Worm (Caenorhabditis elegans): ENCODE results near the gene pals-23.

The pals-23 gene

DNA sequence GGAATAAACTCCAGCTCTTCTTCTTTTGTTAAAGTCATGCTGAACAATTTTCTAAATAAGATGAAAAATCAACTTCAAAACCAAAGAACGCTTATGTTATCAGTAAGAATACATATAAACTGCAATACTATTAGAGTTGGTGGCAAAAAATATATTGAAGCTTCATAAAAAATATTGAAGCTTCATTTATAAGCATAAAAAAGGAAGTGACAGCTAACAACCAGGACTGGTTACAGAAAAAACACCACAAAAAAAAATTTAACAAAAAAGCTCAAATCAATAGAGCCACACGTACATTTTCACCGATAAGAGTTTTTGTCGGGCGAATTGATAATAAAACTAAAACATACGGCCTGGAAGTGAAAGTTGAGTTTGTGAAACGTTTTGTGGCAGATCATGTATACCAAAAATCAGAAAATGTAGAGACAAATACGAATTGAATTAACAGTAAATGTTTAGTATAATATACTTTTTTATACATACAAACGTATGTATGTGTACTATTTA, 23.0 kb downstream of the pals-23 start, which contains the start of gene sqst-5 (continued):
- no peak for TF ChIP-seq daf-16 (GFP tag; optimal IDR thresholded peaks at IDR 0.05)
- TF ChIP-seq daf-16 (tag; optimal IDR thresholded peaks at IDR 0.05), result peak; percentile 46
- TF ChIP-seq ctbp-1 (GFP tag; IDR thresholded peaks at IDR 0.05), result no peak

DNA sequence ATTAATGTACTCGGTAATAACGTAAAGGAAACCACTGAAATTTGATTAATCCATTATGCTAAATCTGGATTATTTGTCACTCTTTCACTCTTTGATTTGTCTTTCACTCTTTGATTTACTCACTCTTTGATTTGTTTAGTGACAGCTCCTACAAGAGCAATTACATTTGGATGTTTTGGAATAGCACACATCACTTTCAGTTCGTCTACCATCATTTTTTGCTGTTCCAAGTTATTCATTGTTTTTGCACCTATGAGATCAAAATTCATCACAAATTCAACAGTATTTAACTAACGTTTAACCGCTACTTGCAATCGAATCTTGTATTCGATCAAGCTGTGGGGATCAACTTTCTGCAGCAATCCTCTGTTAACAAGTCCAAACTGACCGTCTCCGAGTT, 24.6 kb downstream of the pals-23 start:
- TF ChIP-seq ceh-20 (GFP tag; IDR thresholded peaks at IDR 0.05) (no peak), unc-62 (GFP tag; optimal IDR thresholded peaks at IDR 0.05 in 1 of 2) (peak in 1 of 2 experiments; percentile 60), unc-62 (tag; optimal IDR thresholded peaks at IDR 0.05) (no peak), duxl-1 (tag; optimal IDR thresholded peaks at IDR 0.05; ENCODE audit: poor library complexity) (no peak)

- TF ChIP-seq set-16 (GFP tag; IDR thresholded peaks at IDR 0.05) (peak; percentile 81), zfp-2 (tag; optimal IDR thresholded peaks at IDR 0.05) (no peak)
Measured at ce11 chrIII:151084-151483, 26.5 kb downstream of the pals-23 start.

ce11 chrIII:154168-154567, 29.6 kb downstream of the pals-23 start:
- TF ChIP-seq lsy-2 (tag; optimal IDR thresholded peaks at IDR 0.05), result no peak
- no peak for TF ChIP-seq aha-1 (tag)
- TF ChIP-seq ama-1 (optimal IDR thresholded peaks at IDR 0.05), result no peak
- no peak for TF ChIP-seq gei-8 (GFP tag; optimal IDR thresholded peaks at IDR 0.05)
- TF ChIP-seq zip-11 (GFP tag; IDR thresholded peaks at IDR 0.05), result no peak
- TF ChIP-seq duxl-1 (tag; optimal IDR thresholded peaks at IDR 0.05; ENCODE audit: poor library complexity), result no peak
- TF ChIP-seq Y75B8A.6 (GFP tag; IDR thresholded peaks at IDR 0.05), result no peak
- no peak for TF ChIP-seq ztf-7 (tag; optimal IDR thresholded peaks at IDR 0.05)
- TF ChIP-seq Y105C5A.15 (GFP tag; IDR thresholded peaks at IDR 0.05), result no peak
- TF ChIP-seq php-3 (GFP tag; IDR thresholded peaks at IDR 0.05), result peak; percentile 94
- peak; percentile 100 for TF ChIP-seq nhr-41 (GFP tag; IDR thresholded peaks at IDR 0.05)
- TF ChIP-seq T26A8.4 (GFP tag; IDR thresholded peaks at IDR 0.05), result 0 out of 2 replicates have a peak, but pooled peaks have one; percentile 19
- no peak for TF ChIP-seq lin-39 (tag; optimal IDR thresholded peaks at IDR 0.05)
- no peak for TF ChIP-seq snpc-4 (tag; optimal IDR thresholded peaks at IDR 0.05)
- TF ChIP-seq egl-27 (tag; optimal IDR thresholded peaks at IDR 0.05), result no peak
- TF ChIP-seq unc-62 (GFP tag; optimal IDR thresholded peaks at IDR 0.05 in 1 of 2), result no peak
- no peak for TF ChIP-seq unc-62 (tag; optimal IDR thresholded peaks at IDR 0.05)
- TF ChIP-seq F10B5.3 (tag; optimal IDR thresholded peaks at IDR 0.05), result no peak
- no peak for TF ChIP-seq hmg-1.1 (GFP tag; IDR thresholded peaks at IDR 0.05)
- TF ChIP-seq ZK337.2 (GFP tag; IDR thresholded peaks at IDR 0.05), result no peak
- TF ChIP-seq fkh-10 (GFP tag; optimal IDR thresholded peaks at IDR 0.05), result no peak
- no peak for TF ChIP-seq mdt-29 (GFP tag; IDR thresholded peaks at IDR 0.05)
- no peak for TF ChIP-seq F26F4.8 (GFP tag; conservative IDR thresholded peaks at IDR 0.05)
- TF ChIP-seq daf-16 (GFP tag; optimal IDR thresholded peaks at IDR 0.05), result peak in 1 of 2 experiments; percentile 49
- peak; percentile 86 for TF ChIP-seq daf-16 (tag; optimal IDR thresholded peaks at IDR 0.05)
- no peak for TF ChIP-seq ceh-44 (GFP tag; IDR thresholded peaks at IDR 0.05)
- TF ChIP-seq skn-1 (tag; optimal IDR thresholded peaks at IDR 0.05), result no peak
- TF ChIP-seq fos-1 (tag; optimal IDR thresholded peaks at IDR 0.05), result no peak
- TF ChIP-seq unc-130 (GFP tag; optimal IDR thresholded peaks at IDR 0.05), result no peak
- TF ChIP-seq zag-1 (tag; optimal IDR thresholded peaks at IDR 0.05), result no peak
- no peak for TF ChIP-seq dmd-8 (GFP tag; IDR thresholded peaks at IDR 0.05)
- TF ChIP-seq spr-1 (tag; optimal IDR thresholded peaks at IDR 0.05), result no peak
- TF ChIP-seq nhr-11 (tag; optimal IDR thresholded peaks at IDR 0.05), result no peak
- no peak for TF ChIP-seq mep-1 (tag; optimal IDR thresholded peaks at IDR 0.05)
- TF ChIP-seq ceh-62 (tag; optimal IDR thresholded peaks at IDR 0.05), result no peak
- no peak for TF ChIP-seq vab-7 (GFP tag; IDR thresholded peaks at IDR 0.05)
- TF ChIP-seq nhr-10 (tag; optimal IDR thresholded peaks at IDR 0.05), result no peak
- peak; percentile 13 for TF ChIP-seq zip-2 (tag; optimal IDR thresholded peaks at IDR 0.05)
- peak; percentile 92 for TF ChIP-seq hlh-11 (tag; optimal IDR thresholded peaks at IDR 0.05)
- TF ChIP-seq nhr-237 (tag; optimal IDR thresholded peaks at IDR 0.05), result no peak
- no peak for TF ChIP-seq ceh-32 (tag; optimal IDR thresholded peaks at IDR 0.05; ENCODE audit: poor library complexity)
- peak in 1 of 2 experiments; percentile 35 for TF ChIP-seq mdl-1 (tag; optimal IDR thresholded peaks at IDR 0.05)
- TF ChIP-seq hlh-30 (tag; optimal IDR thresholded peaks at IDR 0.05; ENCODE audit: insufficient read depth), result no peak
